Worm (Caenorhabditis elegans): ENCODE results near the gene ceh-79.

DNA sequence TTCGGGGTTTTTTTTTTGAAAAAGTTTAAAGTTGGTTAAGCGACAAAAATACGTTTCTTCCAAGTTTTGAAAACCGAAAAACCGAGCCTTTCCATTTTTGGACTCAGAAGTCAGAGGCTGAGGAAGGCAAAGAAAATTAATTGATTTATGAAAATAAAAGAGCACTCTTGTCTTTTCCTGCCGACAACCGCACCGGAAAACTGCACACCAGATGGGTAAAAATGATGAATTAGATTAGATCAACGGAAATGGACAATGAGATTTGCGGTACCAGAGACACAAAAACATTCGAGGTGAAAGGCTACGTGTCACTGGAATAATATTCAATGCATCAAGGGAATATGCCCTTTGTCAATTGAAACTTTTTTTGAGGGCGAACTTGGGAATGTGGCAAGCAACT is 7.1 kb upstream of the ceh-79 start:
- TF ChIP-seq ceh-91 (GFP tag; IDR thresholded peaks at IDR 0.05) (no peak), egrh-3 (GFP tag; IDR thresholded peaks at IDR 0.05) (no peak), B0336.3 (GFP tag; IDR thresholded peaks at IDR 0.05) (no peak), nhr-179 (tag; optimal IDR thresholded peaks at IDR 0.05) (no peak), ceh-27 (GFP tag; optimal IDR thresholded peaks at IDR 0.05) (no peak), C06A6.2 (GFP tag; conservative IDR thresholded peaks at IDR 0.05) (no peak), dpff-1 (tag; optimal IDR thresholded peaks at IDR 0.05) (no peak)
